Fruit fly (Drosophila melanogaster): ENCODE measurements around the gene dally.

DNA sequence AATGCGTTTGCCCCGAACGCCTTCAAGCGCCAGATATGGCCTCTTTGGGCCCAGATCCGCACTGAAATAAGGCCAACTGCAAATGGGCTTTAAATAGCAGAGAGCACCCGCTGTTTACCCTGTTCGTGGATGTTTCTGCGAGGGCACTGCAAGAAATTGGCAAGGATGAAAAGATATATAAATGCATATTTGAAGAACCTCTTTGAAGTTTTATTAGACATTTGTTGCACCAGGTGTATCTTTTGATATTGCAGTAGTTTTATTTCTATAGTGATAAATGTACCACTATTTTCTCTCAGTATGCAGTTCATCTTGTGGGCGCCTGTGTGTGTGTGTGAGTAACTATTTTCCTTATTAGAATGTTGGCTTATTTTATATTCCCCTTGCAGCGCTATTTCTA lies 13.8 kb upstream of the dally start:
- TF ChIP-seq cnc (optimal IDR thresholded peaks at IDR 0.05) (no peak), kay (GFP tag; ENCODE audit: borderline replicate concordance) (no peak), cic (GFP tag; optimal IDR thresholded peaks at IDR 0.05) (no peak), Crg-1 (GFP tag; optimal IDR thresholded peaks at IDR 0.05) (no peak), CG5204 (GFP tag; optimal IDR thresholded peaks at IDR 0.05) (no peak), ovo (GFP tag; optimal IDR thresholded peaks at IDR 0.05) (no peak), Hr96 (GFP tag; optimal IDR thresholded peaks at IDR 0.05) (no peak), CG33017 (tag; optimal IDR thresholded peaks at IDR 0.05) (no peak), CG11617 (GFP tag; optimal IDR thresholded peaks at IDR 0.05) (no peak), pad (GFP tag; optimal IDR thresholded peaks at IDR 0.05) (no peak)

Measured in whole organism, adult.